Fruit fly (Drosophila melanogaster): ENCODE results near the gene LManIII.
A peak's percentile ranks its signal among the peaks of the same experiment; 100 is the strongest.

LManIII gene

DNA sequence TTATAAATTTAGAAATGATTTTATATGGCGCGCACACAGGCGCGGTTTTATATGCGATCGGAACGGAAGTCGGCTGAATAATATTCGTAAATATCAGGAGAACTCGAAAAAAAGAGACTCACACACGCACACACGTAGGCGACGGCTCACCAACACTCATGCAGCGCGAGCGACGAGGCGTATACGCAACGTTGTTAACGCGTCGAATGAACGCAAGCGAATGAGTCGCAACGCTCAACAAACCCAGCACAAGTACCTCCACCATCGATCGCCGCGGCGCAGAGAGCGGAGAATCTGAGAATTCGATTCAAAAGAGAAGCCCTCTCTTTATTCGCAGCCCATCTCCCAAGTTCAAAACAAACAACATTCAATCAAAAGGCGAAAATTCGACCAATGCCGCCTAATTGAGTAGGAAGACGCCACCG is 32.9 kb downstream of the LManIII start (continued):
- TF ChIP-seq CG18011 (GFP tag; optimal IDR thresholded peaks at IDR 0.05) (no peak), CG18262 (tag; optimal IDR thresholded peaks at IDR 0.05) (no peak), CG2875 (GFP tag; optimal IDR thresholded peaks at IDR 0.05) (no peak), mirr (GFP tag; optimal IDR thresholded peaks at IDR 0.05) (peak; percentile 75), tll (GFP tag; optimal IDR thresholded peaks at IDR 0.05) (no peak), pnt (GFP tag; optimal IDR thresholded peaks at IDR 0.05) (no peak), CG34376 (GFP tag; optimal IDR thresholded peaks at IDR 0.05) (peak; percentile 87), bigmax (GFP tag; optimal IDR thresholded peaks at IDR 0.05) (no peak), Mrtf (GFP tag; IDR thresholded peaks at IDR 0.05) (no peak), CG6272 (GFP tag; IDR thresholded peaks at IDR 0.05) (no peak), CG1832 (GFP tag; optimal IDR thresholded peaks at IDR 0.05) (no peak), zfh1 (GFP tag; IDR thresholded peaks at IDR 0.05) (peak; percentile 71), CG6791 (GFP tag; IDR thresholded peaks at IDR 0.05; ENCODE audit: partially characterized antibody) (no peak), Elba2 (GFP tag; optimal IDR thresholded peaks at IDR 0.05) (no peak), H15 (GFP tag; IDR thresholded peaks at IDR 0.05) (no peak), CG10979 (tag; optimal IDR thresholded peaks at IDR 0.05) (no peak), CG3163 (GFP tag; optimal IDR thresholded peaks at IDR 0.05) (peak; percentile 97), tup (GFP tag; optimal IDR thresholded peaks at IDR 0.05) (no peak), CG2678 (tag; optimal IDR thresholded peaks at IDR 0.05) (peak; percentile 37), sna (GFP tag; IDR thresholded peaks at IDR 0.05; ENCODE audit: partially characterized antibody) (peak; percentile 47; the same call in 1 of the 2 replicates), tio (GFP tag; optimal IDR thresholded peaks at IDR 0.05) (no peak), CG4730 (GFP tag; IDR thresholded peaks at IDR 0.05) (0 out of 2 replicates have a peak, but pooled peaks have one; percentile 37), Sin3A (optimal IDR thresholded peaks at IDR 0.05) (no peak), Ets97D (GFP tag; optimal IDR thresholded peaks at IDR 0.05) (no peak), Max (GFP tag; optimal IDR thresholded peaks at IDR 0.05) (no peak), caup (GFP tag; optimal IDR thresholded peaks at IDR 0.05; ENCODE audit: severe bottlenecking) (peak; percentile 76), jigr1 (GFP tag; IDR thresholded peaks at IDR 0.05) (no peak), sr (GFP tag; IDR thresholded peaks at IDR 0.05) (peak; percentile 77), hth (optimal IDR thresholded peaks at IDR 0.05) (no peak), CG31365 (tag; optimal IDR thresholded peaks at IDR 0.05) (peak; percentile 33), Aef1 (GFP tag; IDR thresholded peaks at IDR 0.05) (peak; percentile 22; the same call in 1 of the 3 replicates), amos (GFP tag; IDR thresholded peaks at IDR 0.05; ENCODE audit: partially characterized antibody) (peak; percentile 48; the same call in 1 of the 2 replicates), CG10654 (GFP tag; optimal IDR thresholded peaks at IDR 0.05) (no peak), CG9437 (GFP tag; optimal IDR thresholded peaks at IDR 0.05) (peak; percentile 32), pum (GFP tag; optimal IDR thresholded peaks at IDR 0.05) (no peak), ham (GFP tag; IDR thresholded peaks at IDR 0.05) (no peak), danr (GFP tag; IDR thresholded peaks at IDR 0.05) (no peak), fd3F (GFP tag; optimal IDR thresholded peaks at IDR 0.05) (no peak), oc (tag; optimal IDR thresholded peaks at IDR 0.05) (peak; percentile 25), ttk (GFP tag; IDR thresholded peaks at IDR 0.05) (no peak), Antp (GFP tag; optimal IDR thresholded peaks at IDR 0.05) (no peak), zen (tag; optimal IDR thresholded peaks at IDR 0.05) (no peak), cad (GFP tag; optimal IDR thresholded peaks at IDR 0.05) (no peak), Ets65A (GFP tag) (no peak), Sox100B (GFP tag; optimal IDR thresholded peaks at IDR 0.05) (no peak), CG13424 (tag; optimal IDR thresholded peaks at IDR 0.05) (no peak), onecut (GFP tag; IDR thresholded peaks at IDR 0.05) (peak; percentile 68), CG17328 (GFP tag; IDR thresholded peaks at IDR 0.05) (peak; percentile 51; the same call in 1 of the 2 replicates), CG14667 (GFP tag; IDR thresholded peaks at IDR 0.05) (no peak), ash1 (GFP tag; optimal IDR thresholded peaks at IDR 0.05) (peak; percentile 25), Fer3 (tag; optimal IDR thresholded peaks at IDR 0.05) (peak; percentile 51), CG2116 (GFP tag; optimal IDR thresholded peaks at IDR 0.05) (no peak)

All from whole organism, embryonic.